Fruit fly (Drosophila melanogaster) whole organism, embryonic: Measurements from ENCODE around the gene CG6432.

ENCODE experiments used
- CG10462 ChIP-seq: fragments of 200-800 bp; sonication (Bioruptor generic); optimal IDR thresholded peaks from 2 replicates; lab custom pipeline; 2016; ENCODE audit warnings: missing biosample characterization, missing genetic modification characterization
- CG11695 ChIP-seq: fragments of 200-800 bp; sonication (Bioruptor generic); IDR thresholded peaks from 3 replicates; pipeline ENCODE4 v1.3.6; 2022; ENCODE audit warnings: missing biosample characterization, missing genetic modification characterization
- CG1233 ChIP-seq: fragments of 200-800 bp; sonication (Bioruptor generic); optimal IDR thresholded peaks from 4 replicates; lab custom pipeline; 2018; ENCODE audit warnings: missing biosample characterization, mild to moderate bottlenecking, missing genetic modification characterization
- CG12744 ChIP-seq: fragments of 200-800 bp; sonication (Bioruptor generic); optimal IDR thresholded peaks from 2 replicates; lab custom pipeline; 2016; ENCODE audit warnings: missing biosample characterization, missing genetic modification characterization
- CG14860 ChIP-seq: fragments of 200-800 bp; sonication (Bioruptor generic); IDR thresholded peaks from 3 replicates; pipeline ENCODE4 v1.3.6; 2022; ENCODE audit warnings: missing biosample characterization, missing genetic modification characterization; ENCODE audit not compliant: partially characterized antibody
- CG15601 ChIP-seq: fragments of 200-800 bp; sonication (Bioruptor generic); optimal IDR thresholded peaks from 3 replicates; lab custom pipeline; 2019; ENCODE audit warnings: missing biosample characterization, mild to moderate bottlenecking, missing genetic modification characterization, moderate library complexity
- CG17186 ChIP-seq: fragments of 200-800 bp; sonication (Bioruptor generic); optimal IDR thresholded peaks from 3 replicates; lab custom pipeline; 2017; ENCODE audit warnings: missing biosample characterization, missing genetic modification reagents, missing genetic modification characterization
- CG2889 ChIP-seq: fragments of 200-800 bp; sonication (Bioruptor generic); IDR thresholded peaks from 3 replicates; pipeline ENCODE4 v1.3.6; 2022; ENCODE audit warnings: missing biosample characterization, missing genetic modification characterization
- CG32767 ChIP-seq: fragments of 200-800 bp; sonication (Bioruptor generic); IDR thresholded peaks from 2 replicates; pipeline ENCODE4 v1.3.6; 2022; ENCODE audit warnings: missing biosample characterization, missing genetic modification characterization
- CG34224 ChIP-seq: fragments of 200-800 bp; sonication (Bioruptor generic); IDR thresholded peaks from 3 replicates; pipeline ENCODE4 v1.3.6; 2022; ENCODE audit warnings: missing biosample characterization, missing genetic modification characterization; ENCODE audit not compliant: partially characterized antibody
- CG5953 ChIP-seq: fragments of 200-800 bp; sonication (Bioruptor generic); IDR thresholded peaks from 2 replicates; pipeline ENCODE4 v1.3.6; 2022; ENCODE audit warnings: missing biosample characterization, missing genetic modification characterization
- CG6272 ChIP-seq: fragments of 200-800 bp; sonication (Bioruptor generic); IDR thresholded peaks from 2 replicates; pipeline ENCODE4 v1.3.6; 2022; ENCODE audit warnings: missing biosample characterization, missing genetic modification characterization
- CG7372 ChIP-seq: fragments of 200-800 bp; sonication (Bioruptor generic); IDR thresholded peaks from 2 replicates; pipeline ENCODE4 v1.3.6; 2022; ENCODE audit warnings: missing biosample characterization, missing genetic modification characterization
- D19A ChIP-seq: fragments of 200-800 bp; optimal IDR thresholded peaks from 3 replicates; lab custom pipeline; 2019; ENCODE audit warnings: missing biosample characterization, mild to moderate bottlenecking, missing genetic modification characterization, moderate library complexity
- Ets65A ChIP-seq: fragments of 200-800 bp; sonication (Bioruptor generic); peaks from one replicate; lab custom pipeline; 2016; ENCODE audit warnings: missing biosample characterization, missing genetic modification characterization
- Hand ChIP-seq: fragments of 200-800 bp; sonication (Bioruptor generic); optimal IDR thresholded peaks from 2 replicates; lab custom pipeline; 2017; ENCODE audit warnings: mild to moderate bottlenecking, missing biosample characterization, missing genetic modification reagents, missing genetic modification characterization
- MESR4 ChIP-seq: fragments of 200-800 bp; sonication (Bioruptor generic); optimal IDR thresholded peaks from 2 replicates; lab custom pipeline; 2018; ENCODE audit warnings: missing biosample characterization, mild to moderate bottlenecking, missing genetic modification characterization, moderate library complexity
- Trl ChIP-seq, 3 experiments: fragments of >200 bp in 2 of 3; fragments of 200-800 bp in 1 of 3; sonication (Bioruptor generic) in 1 of 3; optimal IDR thresholded peaks; 2 replicates in 1 of 3; 3 replicates in 2 of 3; lab custom pipeline; 2016 to 2017; ENCODE audit warnings: missing biosample characterization in 1 of 3, missing genetic modification characterization in 1 of 3
- Xrp1 ChIP-seq: fragments of 200-800 bp; sonication (Bioruptor generic); IDR thresholded peaks from 2 replicates; pipeline ENCODE4 v1.3.6; 2022; ENCODE audit warnings: missing biosample characterization, missing genetic modification characterization
- bab2 ChIP-seq: fragments of 200-800 bp; sonication (Bioruptor generic); optimal IDR thresholded peaks from 2 replicates; lab custom pipeline; 2016; ENCODE audit warnings: missing biosample characterization, missing genetic modification characterization
- bigmax ChIP-seq: fragments of 200-800 bp; sonication (Bioruptor generic); optimal IDR thresholded peaks from 2 replicates; lab custom pipeline; 2018; ENCODE audit warnings: missing biosample characterization, mild to moderate bottlenecking, missing genetic modification characterization
- br ChIP-seq: fragments of >200 bp; optimal IDR thresholded peaks from 2 replicates; lab custom pipeline; 2017
- cg ChIP-seq: fragments of 200-800 bp; sonication (Bioruptor generic); optimal IDR thresholded peaks from 3 replicates; lab custom pipeline; 2019; ENCODE audit warnings: missing biosample characterization, mild to moderate bottlenecking, missing genetic modification characterization, moderate library complexity
- chinmo ChIP-seq: fragments of 200-800 bp; sonication (Bioruptor generic); IDR thresholded peaks from 4 replicates; pipeline ENCODE4 v1.3.6; 2022; ENCODE audit warnings: missing biosample characterization, missing genetic modification characterization; ENCODE audit not compliant: partially characterized antibody
- cwo ChIP-seq: fragments of 200-800 bp; sonication (Bioruptor generic); optimal IDR thresholded peaks from 3 replicates; lab custom pipeline; 2017; ENCODE audit warnings: missing biosample characterization, missing genetic modification characterization, mild to moderate bottlenecking, moderate library complexity, missing genetic modification reagents
- eyg ChIP-seq: fragments of 200-800 bp; sonication (Bioruptor generic); optimal IDR thresholded peaks from 3 replicates; lab custom pipeline; 2016; ENCODE audit warnings: missing biosample characterization, missing genetic modification characterization
- gfzf ChIP-seq: fragments of 200-800 bp; sonication (Bioruptor generic); optimal IDR thresholded peaks from 2 replicates; lab custom pipeline; 2016; ENCODE audit warnings: missing biosample characterization, mild to moderate bottlenecking, missing genetic modification characterization, moderate library complexity
- mirr ChIP-seq: fragments of 200-800 bp; sonication (Bioruptor generic); optimal IDR thresholded peaks from 3 replicates; lab custom pipeline; 2018; ENCODE audit warnings: missing biosample characterization, mild to moderate bottlenecking, missing genetic modification characterization
- pnt ChIP-seq: fragments of 200-800 bp; sonication (Bioruptor generic); optimal IDR thresholded peaks from 3 replicates; lab custom pipeline; 2016; ENCODE audit warnings: missing biosample characterization, missing genetic modification characterization
- run ChIP-seq: fragments of 200-800 bp; sonication (Bioruptor generic); optimal IDR thresholded peaks from 3 replicates; lab custom pipeline; 2018; ENCODE audit warnings: missing biosample characterization, mild to moderate bottlenecking, missing genetic modification characterization
- sd ChIP-seq: fragments of 200-800 bp; sonication (Bioruptor generic); optimal IDR thresholded peaks from 3 replicates; lab custom pipeline; 2018; ENCODE audit warnings: missing biosample characterization, mild to moderate bottlenecking, missing genetic modification characterization, moderate library complexity
- sima ChIP-seq: fragments of 200-800 bp; sonication (Bioruptor generic); optimal IDR thresholded peaks from 2 replicates; lab custom pipeline; 2016; ENCODE audit warnings: missing biosample characterization, missing genetic modification characterization
- sob ChIP-seq: fragments of 200-800 bp; sonication (Bioruptor generic); IDR thresholded peaks from 2 replicates; pipeline ENCODE4 v1.3.6; 2022; ENCODE audit warnings: missing biosample characterization, missing genetic modification characterization
- ssp ChIP-seq: fragments of 200-800 bp; sonication (Bioruptor generic); IDR thresholded peaks from 2 replicates; pipeline ENCODE4 v1.3.6; 2022; ENCODE audit warnings: missing biosample characterization, missing genetic modification characterization
- twi ChIP-seq: fragments of 200-800 bp; optimal IDR thresholded peaks from 2 replicates; lab custom pipeline; 2019; ENCODE audit warnings: missing biosample characterization, mild to moderate bottlenecking, missing genetic modification characterization, moderate library complexity
- unc-4 ChIP-seq: fragments of 200-800 bp; sonication (Bioruptor generic); IDR thresholded peaks from 2 replicates; pipeline ENCODE4 v1.3.6; 2022; ENCODE audit warnings: missing biosample characterization, missing genetic modification characterization; ENCODE audit not compliant: partially characterized antibody
- wek ChIP-seq: fragments of 200-800 bp; sonication (Bioruptor generic); optimal IDR thresholded peaks from 3 replicates; lab custom pipeline; 2018; ENCODE audit warnings: missing biosample characterization, mild to moderate bottlenecking, missing genetic modification characterization, moderate library complexity

CG6432 gene

dm6 chr3R:24367120-24367519, 30.4 kb downstream of the CG6432 start, which contains the start of gene CG42811:
Gene CG42811, minus strand, starts transcription at chr3R:24367220.
- peak; percentile 5 for TF ChIP-seq Ets65A (GFP tag; lab: Kevin White, UChicago)
- TF ChIP-seq Xrp1 (GFP tag; lab: Robert Waterston, UW), result no peak
- TF ChIP-seq CG14860 (GFP tag; lab: Robert Waterston, UW), result no peak
- TF ChIP-seq CG1233 (GFP tag; lab: Kevin White, UChicago), result no peak
- TF ChIP-seq mirr (GFP tag; lab: Kevin White, UChicago), result no peak

DNA sequence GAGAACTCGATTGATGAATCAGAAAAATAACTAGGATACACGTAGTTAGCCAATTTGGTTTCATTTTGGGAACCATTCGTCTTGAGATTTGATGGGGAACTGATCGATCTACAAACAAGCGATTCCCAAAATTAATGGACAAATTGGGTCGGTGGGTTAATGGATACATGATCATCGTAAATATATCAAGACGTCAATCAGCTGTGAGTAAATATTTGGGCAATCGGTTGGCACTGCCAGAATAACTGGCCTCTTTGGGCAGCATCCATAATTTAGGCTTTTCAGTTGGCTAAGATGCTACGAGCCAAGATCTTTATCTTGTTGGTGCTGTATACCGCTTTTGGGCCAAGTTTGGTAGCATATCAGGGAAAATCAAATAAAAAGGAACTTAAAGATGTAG, 31.3 kb downstream of the CG6432 start, which contains the start of the genes CG42812 and CG33341:
Gene CG42812, minus strand, starts transcription at position 101 of the 400 bp plus-strand sequence.
Gene CG33341, plus strand, starts transcription at position 295 of the 400 bp plus-strand sequence.
- TF ChIP-seq CG10462 (no peak), Hand (GFP tag; lab: Kevin White, UChicago) (no peak), CG32767 (GFP tag; lab: Robert Waterston, UW) (no peak), CG11695 (GFP tag; lab: Robert Waterston, UW) (no peak), unc-4 (GFP tag; lab: Robert Waterston, UW) (no peak), wek (no peak), cwo (GFP tag; lab: Kevin White, UChicago) (no peak), gfzf (no peak), cg (GFP tag; lab: Kevin White, UChicago) (no peak), eyg (GFP tag; lab: Kevin White, UChicago) (no peak), CG5953 (no peak), sob (no peak), CG15601 (tag; lab: Kevin White, UChicago) (no peak), CG12744 (GFP tag; lab: Kevin White, UChicago) (no peak), CG2889 (no peak), sd (tag; lab: Kevin White, UChicago) (no peak), bigmax (GFP tag; lab: Kevin White, UChicago) (no peak)
- TF ChIP-seq, all 482 proteins: peak for 0

DNA sequence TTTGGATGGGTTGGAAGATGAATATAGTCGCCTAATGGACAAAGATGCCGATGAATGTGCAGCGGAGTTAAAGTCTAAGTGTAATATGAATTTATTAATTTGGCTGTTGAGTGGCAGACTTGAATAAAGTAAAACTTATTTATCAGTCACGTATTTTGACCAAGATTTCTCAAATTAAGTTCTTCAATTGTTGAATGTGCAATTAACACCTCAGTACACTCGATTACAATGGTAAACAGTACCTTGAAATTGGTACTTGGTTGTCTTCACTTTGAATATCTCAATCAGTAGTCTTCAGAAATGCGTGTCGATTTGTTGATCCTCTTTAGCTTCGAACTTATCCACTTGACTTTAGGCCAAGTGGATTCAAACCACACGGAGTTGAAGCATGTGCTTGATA, 32.5 kb downstream of the CG6432 start, which contains the start of gene CG13614:
Gene CG13614, plus strand, starts transcription at position 301 of the 400 bp plus-strand sequence.
- TF ChIP-seq CG6272 (GFP tag; lab: Robert Waterston, UW) (no peak), bab2 (GFP tag; lab: Kevin White, UChicago) (no peak), CG7372 (GFP tag; lab: Robert Waterston, UW) (no peak), CG34224 (no peak), CG17186 (no peak), run (tag; lab: Kevin White, UChicago) (no peak), sima (GFP tag; lab: Kevin White, UChicago) (no peak), ssp (no peak), MESR4 (GFP tag; lab: Kevin White, UChicago) (no peak), br (lab: Kevin White, UChicago) (no peak)

DNA sequence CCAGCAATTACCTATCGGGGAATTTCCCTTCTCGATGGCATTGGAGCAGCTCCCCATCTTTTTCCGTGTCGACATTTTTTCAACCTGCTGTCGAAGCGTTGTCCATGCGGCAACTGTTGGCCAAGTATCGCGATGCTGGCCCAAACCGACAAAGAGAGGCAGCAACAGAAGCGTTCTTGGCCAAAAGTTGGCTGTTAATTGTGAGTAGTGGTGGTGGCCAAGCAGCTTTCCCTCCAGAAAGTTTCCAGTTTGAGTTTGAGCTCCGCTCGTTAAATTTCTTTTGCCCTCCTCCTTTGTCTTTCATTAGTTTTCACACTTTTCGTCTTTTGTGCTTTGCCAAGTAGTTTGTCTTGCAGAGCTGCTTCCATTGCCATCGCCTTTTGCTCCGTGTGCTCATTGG, 35.9 kb downstream of the CG6432 start, which contains the start of gene CG17782:
Gene CG17782, minus strand, starts transcription at position 101 of the 400 bp plus-strand sequence.
- TF ChIP-seq Trl (optimal IDR thresholded peaks at IDR 0.05; lab: Kevin White, UChicago), result no peak
- TF ChIP-seq Trl (GFP tag; optimal IDR thresholded peaks at IDR 0.05; lab: Kevin White, UChicago), result no peak

DNA sequence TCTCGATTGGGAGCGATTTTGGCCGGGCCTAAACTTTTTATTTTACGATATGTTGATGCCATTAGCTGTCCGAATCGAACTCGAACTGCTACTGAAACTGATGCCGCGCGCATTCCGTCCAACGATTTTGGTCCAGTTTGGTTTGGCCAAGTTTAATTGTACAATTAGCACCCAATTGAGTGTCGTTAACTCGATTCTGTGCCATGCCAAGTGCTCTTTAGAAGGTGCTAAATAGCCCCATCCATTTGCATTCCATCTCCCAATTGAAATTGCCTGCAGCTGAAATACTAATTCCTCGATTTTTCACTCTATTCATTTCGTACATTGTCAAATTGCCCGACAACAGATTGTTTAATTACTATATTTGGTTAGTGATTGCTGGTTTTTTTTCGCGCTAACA, 38.8 kb downstream of the CG6432 start, which contains the start of gene CG17781:
Gene CG17781, minus strand, starts transcription at position 101 of the 400 bp plus-strand sequence.
- TF ChIP-seq D19A (tag; lab: Kevin White, UChicago) (no peak), chinmo (GFP tag; lab: Robert Waterston, UW) (no peak), pnt (no peak), twi (tag; lab: Kevin White, UChicago) (no peak)
